Fruit fly (Drosophila melanogaster) whole organism, embryonic: ENCODE measurements around the gene CG14818.

Source experiments
- Abd-B ChIP-seq: fragments of 200-800 bp; sonication (Bioruptor generic); optimal IDR thresholded peaks from 2 replicates; lab custom pipeline; 2018; ENCODE audit warnings: missing biosample characterization, mild to moderate bottlenecking, missing genetic modification characterization, moderate library complexity
- CG10209 ChIP-seq: fragments of 200-800 bp; sonication (Bioruptor generic); optimal IDR thresholded peaks from 3 replicates; lab custom pipeline; 2017; ENCODE audit warnings: missing biosample characterization, mild to moderate bottlenecking, missing genetic modification characterization, missing genetic modification reagents
- CG10366 ChIP-seq: fragments of 200-800 bp; sonication (Bioruptor generic); IDR thresholded peaks from 2 replicates; pipeline ENCODE4 v1.3.6; 2022; ENCODE audit warnings: missing biosample characterization, missing genetic modification characterization
- CG12236 ChIP-seq: fragments of 200-800 bp; sonication (Bioruptor generic); optimal IDR thresholded peaks from 2 replicates; lab custom pipeline; 2016; ENCODE audit warnings: missing biosample characterization, missing genetic modification characterization
- CG13123 ChIP-seq: fragments of 200-800 bp; sonication (Bioruptor generic); optimal IDR thresholded peaks from 2 replicates; lab custom pipeline; 2016; ENCODE audit warnings: missing biosample characterization, missing genetic modification characterization
- CG15011 ChIP-seq: fragments of 200-800 bp; sonication (Bioruptor generic); optimal IDR thresholded peaks from 3 replicates; lab custom pipeline; 2018; ENCODE audit warnings: missing biosample characterization, mild to moderate bottlenecking, missing genetic modification characterization
- CG15479 ChIP-seq: fragments of 200-800 bp; sonication (Bioruptor generic); optimal IDR thresholded peaks from 3 replicates; lab custom pipeline; 2019; ENCODE audit warnings: missing biosample characterization, mild to moderate bottlenecking, missing genetic modification characterization, moderate library complexity
- CG15696 ChIP-seq: fragments of 200-800 bp; sonication (Bioruptor generic); optimal IDR thresholded peaks from 2 replicates; lab custom pipeline; 2019; ENCODE audit warnings: missing biosample characterization, mild to moderate bottlenecking, missing genetic modification characterization, moderate library complexity
- CG17328 ChIP-seq: fragments of 200-800 bp; sonication (Bioruptor generic); IDR thresholded peaks from 2 replicates; pipeline ENCODE4 v1.3.6; 2022; ENCODE audit warnings: missing biosample characterization, missing genetic modification characterization
- CG1832 ChIP-seq: fragments of 200-800 bp; sonication (Bioruptor generic); optimal IDR thresholded peaks from 2 replicates; lab custom pipeline; 2017; ENCODE audit warnings: missing biosample characterization, mild to moderate bottlenecking, missing genetic modification characterization, inconsistent platforms
- CG18599 ChIP-seq: fragments of 200-800 bp; sonication (Bioruptor generic); optimal IDR thresholded peaks from 3 replicates; lab custom pipeline; 2017; ENCODE audit warnings: missing biosample characterization, missing genetic modification characterization, mild to moderate bottlenecking, moderate library complexity, missing genetic modification reagents
- CG2116 ChIP-seq: fragments of 200-800 bp; sonication (Bioruptor generic); optimal IDR thresholded peaks from 3 replicates; lab custom pipeline; 2018; ENCODE audit warnings: missing biosample characterization, mild to moderate bottlenecking, missing genetic modification characterization
- CG4820 ChIP-seq: fragments of 200-800 bp; sonication (Bioruptor generic); optimal IDR thresholded peaks from 3 replicates; lab custom pipeline; 2016; ENCODE audit warnings: missing biosample characterization, missing genetic modification characterization
- CG6683 ChIP-seq: fragments of 200-800 bp; sonication (Bioruptor generic); optimal IDR thresholded peaks from 2 replicates; lab custom pipeline; 2017; ENCODE audit warnings: missing biosample characterization, mild to moderate bottlenecking, missing genetic modification characterization, missing genetic modification reagents
- CG7372 ChIP-seq: fragments of 200-800 bp; sonication (Bioruptor generic); IDR thresholded peaks from 2 replicates; pipeline ENCODE4 v1.3.6; 2022; ENCODE audit warnings: missing biosample characterization, missing genetic modification characterization
- CG7963 ChIP-seq: fragments of 200-800 bp; sonication (Bioruptor generic); IDR thresholded peaks from 3 replicates; pipeline ENCODE4 v1.3.6; 2022; ENCODE audit warnings: missing biosample characterization, missing genetic modification characterization; ENCODE audit not compliant: partially characterized antibody
- D ChIP-seq, 2 experiments: fragments of 200-800 bp in 1 of 2; fragments of >200 bp in 1 of 2; sonication (Bioruptor generic) in 1 of 2; optimal IDR thresholded peaks; 2 replicates in 1 of 2; 3 replicates in 1 of 2; lab custom pipeline; 2017; ENCODE audit warnings: mild to moderate bottlenecking in 1 of 2, missing biosample characterization in 1 of 2, missing genetic modification characterization in 1 of 2, missing genetic modification reagents in 1 of 2
- H2.0 ChIP-seq: fragments of 200-800 bp; sonication (Bioruptor generic); IDR thresholded peaks from 2 replicates; pipeline ENCODE4 v1.3.6; 2022; ENCODE audit warnings: missing biosample characterization, missing genetic modification characterization
- HLH54F ChIP-seq: fragments of 200-800 bp; sonication (Bioruptor generic); optimal IDR thresholded peaks from 3 replicates; lab custom pipeline; 2016; ENCODE audit warnings: missing biosample characterization, missing genetic modification characterization
- Lpt ChIP-seq: fragments of >200 bp; optimal IDR thresholded peaks from 2 replicates; lab custom pipeline; 2018; ENCODE audit warnings: missing biosample characterization, missing genetic modification characterization
- MTF-1 ChIP-seq: fragments of 200-800 bp; sonication (Bioruptor generic); optimal IDR thresholded peaks from 2 replicates; lab custom pipeline; 2018; ENCODE audit warnings: missing biosample characterization, mild to moderate bottlenecking, missing genetic modification characterization, borderline replicate concordance
- Meics ChIP-seq: fragments of 200-800 bp; sonication (Bioruptor generic); optimal IDR thresholded peaks from 2 replicates; lab custom pipeline; 2017; ENCODE audit warnings: missing biosample characterization, mild to moderate bottlenecking, missing genetic modification characterization
- NC2β ChIP-seq: fragments of 200-800 bp; sonication (Bioruptor generic); optimal IDR thresholded peaks from 2 replicates; lab custom pipeline; 2016; ENCODE audit warnings: missing biosample characterization, missing genetic modification characterization
- NK7.1 ChIP-seq: fragments of 200-800 bp; sonication (Bioruptor generic); optimal IDR thresholded peaks from 3 replicates; lab custom pipeline; 2016; ENCODE audit warnings: missing biosample characterization, missing genetic modification characterization
- Neu2 ChIP-seq: fragments of 200-800 bp; sonication (Bioruptor generic); optimal IDR thresholded peaks from 3 replicates; lab custom pipeline; 2016; ENCODE audit warnings: missing biosample characterization, missing genetic modification characterization, borderline replicate concordance
- Oli ChIP-seq: fragments of 200-800 bp; sonication (Bioruptor generic); optimal IDR thresholded peaks from 2 replicates; lab custom pipeline; 2018; ENCODE audit warnings: missing biosample characterization, mild to moderate bottlenecking, missing genetic modification characterization, moderate library complexity
- Ptx1 ChIP-seq: fragments of 200-800 bp; sonication (Bioruptor generic); IDR thresholded peaks from 2 replicates; pipeline ENCODE4 v1.3.6; 2022; ENCODE audit warnings: missing biosample characterization, missing genetic modification characterization
- Scr ChIP-seq: fragments of 200-800 bp; sonication (Bioruptor generic); IDR thresholded peaks from 2 replicates; pipeline ENCODE4 v1.3.6; 2022; ENCODE audit warnings: missing biosample characterization, missing genetic modification characterization; ENCODE audit not compliant: partially characterized antibody
- Sin3A ChIP-seq: fragments of >200 bp; optimal IDR thresholded peaks from 2 replicates; lab custom pipeline; 2018
- Stat92E ChIP-seq, 3 experiments: fragments of >200 bp in 2 of 3; fragments of 200-800 bp in 1 of 3; sonication (Bioruptor generic) in 1 of 3; optimal IDR thresholded peaks; 2 replicates each; lab custom pipeline; 2017 to 2019; ENCODE audit warnings: missing biosample characterization in 3 of 3, missing genetic modification characterization in 3 of 3, mild to moderate bottlenecking in 1 of 3, moderate library complexity in 1 of 3
- Usf ChIP-seq: fragments of 200-800 bp; sonication (Bioruptor generic); optimal IDR thresholded peaks from 2 replicates; lab custom pipeline; 2017; ENCODE audit warnings: missing genotype, missing biosample characterization, missing genetic modification characterization
- YL-1 ChIP-seq: fragments of 200-800 bp; sonication (Bioruptor generic); optimal IDR thresholded peaks from 3 replicates; lab custom pipeline; 2017; ENCODE audit warnings: missing biosample characterization, mild to moderate bottlenecking, missing genetic modification characterization
- al ChIP-seq: fragments of 200-800 bp; sonication (Bioruptor generic); IDR thresholded peaks from 2 replicates; pipeline ENCODE4 v1.3.6; 2022; ENCODE audit warnings: missing biosample characterization, missing genetic modification characterization
- ase ChIP-seq: fragments of 200-800 bp; sonication (Bioruptor generic); IDR thresholded peaks from 3 replicates; pipeline ENCODE4 v1.3.6; 2022; ENCODE audit warnings: missing biosample characterization, missing genetic modification characterization
- bbx ChIP-seq: fragments of 200-800 bp; sonication (Bioruptor generic); IDR thresholded peaks from 2 replicates; pipeline ENCODE4 v1.3.6; 2022; ENCODE audit warnings: missing biosample characterization, missing genetic modification characterization; ENCODE audit not compliant: partially characterized antibody
- cad ChIP-seq: fragments of >200 bp; optimal IDR thresholded peaks from 2 replicates; lab custom pipeline; 2017; ENCODE audit warnings: missing biosample characterization, missing genetic modification characterization
- chif ChIP-seq, 2 experiments: fragments of 200-800 bp; sonication (Bioruptor generic); optimal IDR thresholded peaks; 3 replicates each; lab custom pipeline; 2016; ENCODE audit warnings: missing biosample characterization in 2 of 2, missing genetic modification characterization in 2 of 2
- esg ChIP-seq: fragments of 200-800 bp; sonication (Bioruptor generic); conservative IDR thresholded peaks from 2 replicates; pipeline ENCODE4 v1.3.6; 2022; ENCODE audit warnings: missing biosample characterization, missing genetic modification characterization
- fd64A ChIP-seq: fragments of 200-800 bp; sonication (Bioruptor generic); optimal IDR thresholded peaks from 3 replicates; lab custom pipeline; 2018; ENCODE audit warnings: missing biosample characterization, mild to moderate bottlenecking, missing genetic modification characterization
- ftz-f1 ChIP-seq: fragments of 200-800 bp; sonication (Bioruptor generic); optimal IDR thresholded peaks from 2 replicates; lab custom pipeline; 2016; ENCODE audit warnings: missing biosample characterization, missing genetic modification characterization
- gcm ChIP-seq: fragments of 200-800 bp; sonication (Bioruptor generic); optimal IDR thresholded peaks from 2 replicates; lab custom pipeline; 2019; ENCODE audit warnings: missing biosample characterization, mild to moderate bottlenecking, missing genetic modification characterization, moderate library complexity
- grau ChIP-seq: fragments of 200-800 bp; optimal IDR thresholded peaks from 3 replicates; lab custom pipeline; 2019; ENCODE audit warnings: missing biosample characterization, mild to moderate bottlenecking, missing genetic modification characterization, moderate library complexity
- gsb-n ChIP-seq: fragments of 200-800 bp; sonication (Bioruptor generic); optimal IDR thresholded peaks from 3 replicates; lab custom pipeline; 2018; ENCODE audit warnings: missing biosample characterization, mild to moderate bottlenecking, missing genetic modification characterization
- klu ChIP-seq: fragments of 200-800 bp; sonication (Bioruptor generic); IDR thresholded peaks from 2 replicates; pipeline ENCODE4 v1.3.6; 2022; ENCODE audit warnings: missing biosample characterization, missing genetic modification characterization
- lilli ChIP-seq: fragments of 200-800 bp; sonication (Bioruptor generic); optimal IDR thresholded peaks from 3 replicates; lab custom pipeline; 2016; ENCODE audit warnings: missing biosample characterization, missing genetic modification characterization
- sens ChIP-seq: fragments of 200-800 bp; sonication (Bioruptor generic); peaks from one replicate; lab custom pipeline; 2016; ENCODE audit warnings: missing biosample characterization, missing genetic modification characterization
- slp2 ChIP-seq: fragments of 200-800 bp; sonication (Bioruptor generic); optimal IDR thresholded peaks from 2 replicates; lab custom pipeline; 2016; ENCODE audit warnings: missing biosample characterization, missing genetic modification characterization
- tin ChIP-seq: fragments of 200-800 bp; sonication (Bioruptor generic); optimal IDR thresholded peaks from 3 replicates; lab custom pipeline; 2016; ENCODE audit warnings: missing biosample characterization, missing genetic modification characterization
- tio ChIP-seq: fragments of 200-800 bp; sonication (Bioruptor generic); optimal IDR thresholded peaks from 2 replicates; lab custom pipeline; 2017; ENCODE audit warnings: missing biosample characterization, missing genetic modification characterization, inconsistent platforms
- ttk ChIP-seq: fragments of 200-800 bp; sonication (Bioruptor generic); IDR thresholded peaks from 2 replicates; pipeline ENCODE4 v2.1.2; 2022; ENCODE audit warnings: missing biosample characterization, missing genetic modification characterization
- wor ChIP-seq: fragments of 200-800 bp; sonication (Bioruptor generic); IDR thresholded peaks from 2 replicates; pipeline ENCODE4 v1.3.6; 2022; ENCODE audit warnings: missing biosample characterization, missing genetic modification characterization

Gene CG14818

DNA sequence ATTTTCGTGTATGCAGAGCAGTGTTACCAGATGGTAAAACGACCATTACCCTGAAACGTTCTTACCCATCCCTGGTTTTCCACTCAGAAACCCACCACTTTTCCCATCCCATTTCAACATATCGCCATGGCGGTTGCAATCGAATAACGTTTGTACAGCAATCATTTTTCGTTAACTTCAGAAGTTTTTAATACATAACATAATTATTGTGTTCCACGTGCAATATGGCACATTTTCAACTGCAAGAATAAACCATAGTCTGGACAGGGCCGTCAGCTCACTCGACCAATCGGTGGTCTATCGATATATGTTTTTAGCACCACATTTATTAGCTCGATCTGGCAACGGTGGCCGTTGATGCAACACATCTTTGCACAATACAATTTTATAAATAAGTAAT, 10.4 kb upstream of the CG14818 start, which contains the start of the genes trr and mRpL16 (continued):
- TF ChIP-seq wor (GFP tag; lab: Robert Waterston, UW) (no peak), CG17328 (GFP tag; lab: Robert Waterston, UW) (no peak), ase (GFP tag; lab: Robert Waterston, UW) (no peak), fd64A (GFP tag; lab: Kevin White, UChicago) (no peak), YL-1 (GFP tag; lab: Kevin White, UChicago) (peak; percentile 86), CG15479 (GFP tag; lab: Kevin White, UChicago) (peak; percentile 96), NK7.1 (GFP tag; lab: Kevin White, UChicago) (no peak), CG10366 (GFP tag; lab: Robert Waterston, UW) (peak; percentile 9; the same call in 1 of the 2 replicates), gsb-n (no peak), Abd-B (GFP tag; lab: Kevin White, UChicago) (peak; percentile 64), Sin3A (lab: Kevin White, UChicago) (peak; percentile 97), CG6683 (GFP tag; lab: Kevin White, UChicago) (no peak), Oli (no peak), Ptx1 (peak; percentile 39; the same call in 1 of the 2 replicates), Lpt (GFP tag; lab: Kevin White, UChicago) (no peak), klu (no peak), tio (GFP tag; lab: Kevin White, UChicago) (no peak), NC2β (GFP tag; lab: Kevin White, UChicago) (no peak), CG15011 (GFP tag; lab: Kevin White, UChicago) (no peak), CG2116 (peak; percentile 93), CG4820 (GFP tag; lab: Kevin White, UChicago) (no peak), CG1832 (GFP tag; lab: Kevin White, UChicago) (no peak), HLH54F (peak; percentile 49), CG13123 (GFP tag; lab: Kevin White, UChicago) (no peak), Meics (GFP tag; lab: Kevin White, UChicago) (no peak), Stat92E (GFP tag; optimal IDR thresholded peaks at IDR 0.05; lab: Kevin White, UChicago) (no peak), al (GFP tag; lab: Robert Waterston, UW) (no peak; the same call in 1 of the 2 replicates), Scr (GFP tag; lab: Robert Waterston, UW) (peak; percentile 83), CG7963 (peak; percentile 40; the same call in 1 of the 3 replicates), ftz-f1 (no peak), Neu2 (no peak), CG7372 (GFP tag; lab: Robert Waterston, UW) (no peak), H2.0 (GFP tag; lab: Robert Waterston, UW) (0 out of 2 replicates have a peak, but pooled peaks have one; percentile 37), CG12236 (GFP tag; lab: Kevin White, UChicago) (no peak), CG10209 (GFP tag; lab: Kevin White, UChicago) (no peak), tin (peak; percentile 32), ttk (no peak), bbx (GFP tag; lab: Robert Waterston, UW) (no peak; the same call in 1 of the 2 replicates), Usf (GFP tag; lab: Kevin White, UChicago) (no peak), lilli (GFP tag; lab: Kevin White, UChicago) (peak; percentile 49), esg (no peak), MTF-1 (GFP tag; lab: Kevin White, UChicago) (no peak), cad (GFP tag; lab: Kevin White, UChicago) (no peak), CG15696 (tag; lab: Kevin White, UChicago) (peak; percentile 44), gcm (GFP tag; lab: Kevin White, UChicago) (no peak), grau (peak; percentile 50), CG18599 (no peak), slp2 (GFP tag; lab: Kevin White, UChicago) (peak; percentile 33), chif (GFP tag; optimal IDR thresholded peaks at IDR 0.05; lab: Kevin White, UChicago) (peak in 1 of 2 experiments; percentile 28), sens (GFP tag; lab: Kevin White, UChicago) (peak; percentile 86), D (optimal IDR thresholded peaks at IDR 0.05; lab: Kevin White, UChicago) (no peak), D (GFP tag; optimal IDR thresholded peaks at IDR 0.05; lab: Kevin White, UChicago) (no peak)
